Worm (Caenorhabditis elegans): ENCODE data around the gene cutl-27.

Gene cutl-27

DNA sequence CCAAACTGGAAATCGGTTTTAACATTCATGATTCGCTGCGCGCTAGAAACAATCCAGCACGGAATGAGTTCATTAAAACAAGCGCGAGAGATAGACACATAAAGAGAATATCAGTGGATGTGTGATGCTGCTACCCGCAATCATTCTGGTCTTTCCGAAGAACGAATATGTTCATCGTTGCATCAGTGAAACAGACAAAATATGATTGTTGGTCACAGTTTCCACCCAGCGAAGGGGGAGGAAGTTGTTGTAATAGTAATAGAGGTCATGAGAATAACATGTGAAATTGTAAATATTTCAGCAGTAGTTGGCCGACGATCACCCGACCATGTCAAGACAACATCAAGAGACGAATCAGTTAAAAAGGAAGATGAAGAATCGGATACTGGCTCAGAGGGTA, 22.9 kb downstream of the cutl-27 start (continued):
- TF ChIP-seq dve-1 (tag; optimal IDR thresholded peaks at IDR 0.05; ENCODE audit: insufficient read depth) (no peak), unc-39 (tag; optimal IDR thresholded peaks at IDR 0.05) (no peak), zip-2 (tag; optimal IDR thresholded peaks at IDR 0.05) (no peak), T20F7.1 (GFP tag; optimal IDR thresholded peaks at IDR 0.05) (no peak), fkh-10 (GFP tag; optimal IDR thresholded peaks at IDR 0.05) (no peak)

DNA sequence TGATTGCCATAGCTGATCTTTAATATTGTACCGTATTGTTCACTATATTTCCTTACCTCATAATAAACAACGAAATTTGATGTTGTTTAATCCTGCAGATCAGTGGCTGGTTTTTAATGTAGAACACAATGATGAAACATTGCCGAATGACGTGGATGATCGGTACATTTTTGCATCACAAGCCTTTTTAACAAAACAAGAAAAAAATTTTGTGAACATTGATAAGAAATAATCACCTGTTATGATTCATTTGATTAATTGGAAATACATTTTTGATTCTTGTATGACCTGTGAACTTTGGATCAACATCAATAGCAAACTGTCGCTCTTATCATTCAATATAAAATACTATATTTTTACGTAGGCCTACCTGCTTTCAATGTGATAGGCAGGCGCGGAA, 24.5 kb downstream of the cutl-27 start:
- TF ChIP-seq dpl-1 (GFP tag; optimal IDR thresholded peaks at IDR 0.05), result no peak
- TF ChIP-seq dve-1 (tag; optimal IDR thresholded peaks at IDR 0.05; ENCODE audit: insufficient read depth), result peak; percentile 27
- TF ChIP-seq ceh-62 (tag; optimal IDR thresholded peaks at IDR 0.05), result no peak
- peak; percentile 10 for TF ChIP-seq nhr-48 (tag; optimal IDR thresholded peaks at IDR 0.05)
- peak; percentile 24 for TF ChIP-seq hlh-11 (tag; optimal IDR thresholded peaks at IDR 0.05)
- TF ChIP-seq hlh-30 (tag; optimal IDR thresholded peaks at IDR 0.05; ENCODE audit: insufficient read depth), result peak; percentile 33
- peak; percentile 8 for TF ChIP-seq nhr-28 (tag; optimal IDR thresholded peaks at IDR 0.05)
- peak; percentile 34 for TF ChIP-seq mep-1 (tag; optimal IDR thresholded peaks at IDR 0.05)
- peak; percentile 55 for TF ChIP-seq aha-1 (tag)

DNA sequence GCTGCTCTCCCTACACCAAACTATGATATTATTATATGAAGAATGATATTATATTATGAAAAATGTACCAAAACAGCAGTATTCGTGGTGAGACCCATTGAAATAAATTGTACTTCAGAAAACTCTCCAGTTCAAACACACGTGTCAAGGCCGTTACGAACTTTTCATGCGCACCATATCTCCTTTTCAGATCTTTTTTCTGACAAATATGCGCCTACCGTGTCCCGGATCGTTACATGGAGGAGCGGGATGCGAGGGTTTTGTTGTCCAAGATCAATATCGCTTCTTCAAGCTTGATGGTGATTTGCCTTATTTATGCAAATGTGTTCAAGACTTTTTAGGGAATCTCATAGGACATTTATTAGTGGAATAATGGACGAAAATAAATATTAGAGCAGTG, 25.3 kb downstream of the cutl-27 start:
- TF ChIP-seq aha-1 (tag) (peak; percentile 24), hif-1 (tag; optimal IDR thresholded peaks at IDR 0.05) (no peak), hmg-1.1 (GFP tag; IDR thresholded peaks at IDR 0.05) (no peak)

ce11 chrIV:11908733-11909132, 30.4 kb downstream of the cutl-27 start:
- TF ChIP-seq dve-1 (tag; optimal IDR thresholded peaks at IDR 0.05; ENCODE audit: insufficient read depth) (no peak), nhr-6 (tag; optimal IDR thresholded peaks at IDR 0.05) (no peak), rbr-2 (tag; optimal IDR thresholded peaks at IDR 0.05) (no peak), ZK337.2 (GFP tag; IDR thresholded peaks at IDR 0.05) (no peak), lin-1 (GFP tag; IDR thresholded peaks at IDR 0.05) (no peak), Y75B8A.6 (GFP tag; IDR thresholded peaks at IDR 0.05) (no peak), lir-3 (tag; optimal IDR thresholded peaks at IDR 0.05) (no peak), hlh-30 (tag; optimal IDR thresholded peaks at IDR 0.05; ENCODE audit: insufficient read depth) (no peak), F26F4.8 (GFP tag; conservative IDR thresholded peaks at IDR 0.05) (no peak), lin-29 (GFP tag; IDR thresholded peaks at IDR 0.05) (no peak)

ce11 chrIV:11911723-11912122, 33.4 kb downstream of the cutl-27 start, which contains the start of gene VZK822L.2:
TSS of gene VZK822L.2 (plus strand) at chrIV:11912023.
- TF ChIP-seq lsy-2 (tag; optimal IDR thresholded peaks at IDR 0.05) (no peak), unc-62 (GFP tag; optimal IDR thresholded peaks at IDR 0.05 in 1 of 2) (peak in 1 of 2 experiments; percentile 18), unc-62 (tag; optimal IDR thresholded peaks at IDR 0.05) (no peak), pqm-1 (tag; optimal IDR thresholded peaks at IDR 0.05) (peak; percentile 40), daf-16 (GFP tag; optimal IDR thresholded peaks at IDR 0.05) (no peak), daf-16 (tag; optimal IDR thresholded peaks at IDR 0.05) (peak; percentile 17), nhr-41 (GFP tag; IDR thresholded peaks at IDR 0.05) (no peak), nhr-28 (tag; optimal IDR thresholded peaks at IDR 0.05) (peak; percentile 23), aha-1 (tag) (peak; percentile 43), dmd-6 (GFP tag; IDR thresholded peaks at IDR 0.05) (peak; percentile 33; the same call in 1 of the 2 replicates)

- TF ChIP-seq nhr-42 (GFP tag; IDR thresholded peaks at IDR 0.05) (0 out of 2 replicates have a peak, but pooled peaks have one; percentile 6), zfp-2 (tag; optimal IDR thresholded peaks at IDR 0.05) (no peak), ctbp-1 (GFP tag; IDR thresholded peaks at IDR 0.05) (no peak), unc-62 (GFP tag; optimal IDR thresholded peaks at IDR 0.05 in 1 of 2) (no peak), unc-62 (tag; optimal IDR thresholded peaks at IDR 0.05) (no peak), unc-39 (tag; optimal IDR thresholded peaks at IDR 0.05) (no peak), aha-1 (tag) (no peak), lin-1 (GFP tag; IDR thresholded peaks at IDR 0.05) (peak; percentile 35; the same call in 1 of the 2 replicates), cey-2 (tag; optimal IDR thresholded peaks at IDR 0.05; ENCODE audit: borderline replicate concordance, insufficient read depth) (no peak), Y5F2A.4 (GFP tag; optimal IDR thresholded peaks at IDR 0.05) (no peak), ceh-44 (GFP tag; IDR thresholded peaks at IDR 0.05) (no peak), set-16 (GFP tag; IDR thresholded peaks at IDR 0.05) (no peak), dmd-8 (GFP tag; IDR thresholded peaks at IDR 0.05) (no peak), duxl-1 (tag; optimal IDR thresholded peaks at IDR 0.05; ENCODE audit: poor library complexity) (no peak), hlh-11 (tag; optimal IDR thresholded peaks at IDR 0.05) (peak; percentile 29)
Measured at ce11 chrIV:11913295-11913940, 35.1 kb downstream of the cutl-27 start.
